Fruit fly (Drosophila melanogaster) whole organism, embryonic: ENCODE measurements around the gene CG13893.

Experiments
- Aef1 ChIP-seq: fragments of 200-800 bp; sonication (Bioruptor generic); IDR thresholded peaks from 3 replicates; pipeline ENCODE4 v1.3.6; 2022; ENCODE audit warnings: missing biosample characterization, missing genetic modification characterization
- Asciz ChIP-seq: fragments of 200-800 bp; sonication (Bioruptor generic); optimal IDR thresholded peaks from 2 replicates; lab custom pipeline; 2017; ENCODE audit warnings: missing biosample characterization, mild to moderate bottlenecking, missing genetic modification characterization, missing genetic modification reagents
- Atf6 ChIP-seq: fragments of 200-800 bp; sonication (Bioruptor generic); IDR thresholded peaks from 2 replicates; pipeline ENCODE4 v1.3.6; 2022; ENCODE audit warnings: missing biosample characterization, missing genetic modification characterization
- Bdp1 ChIP-seq: fragments of 200-800 bp; sonication (Bioruptor generic); optimal IDR thresholded peaks from 3 replicates; lab custom pipeline; 2016; ENCODE audit warnings: missing biosample characterization, missing genetic modification characterization
- CG11695 ChIP-seq: fragments of 200-800 bp; sonication (Bioruptor generic); IDR thresholded peaks from 3 replicates; pipeline ENCODE4 v1.3.6; 2022; ENCODE audit warnings: missing biosample characterization, missing genetic modification characterization
- CG12071 ChIP-seq: fragments of 200-800 bp; sonication (Bioruptor generic); optimal IDR thresholded peaks from 3 replicates; lab custom pipeline; 2018; ENCODE audit warnings: missing biosample characterization, mild to moderate bottlenecking, missing genetic modification characterization
- CG12236 ChIP-seq: fragments of 200-800 bp; sonication (Bioruptor generic); optimal IDR thresholded peaks from 2 replicates; lab custom pipeline; 2016; ENCODE audit warnings: missing biosample characterization, missing genetic modification characterization
- CG12299 ChIP-seq: fragments of 200-800 bp; sonication (Bioruptor generic); optimal IDR thresholded peaks from 2 replicates; lab custom pipeline; 2018; ENCODE audit warnings: missing biosample characterization, mild to moderate bottlenecking, missing genetic modification characterization
- CG13123 ChIP-seq: fragments of 200-800 bp; sonication (Bioruptor generic); optimal IDR thresholded peaks from 2 replicates; lab custom pipeline; 2016; ENCODE audit warnings: missing biosample characterization, missing genetic modification characterization
- CG13296 ChIP-seq: fragments of 200-800 bp; sonication (Bioruptor generic); optimal IDR thresholded peaks from 3 replicates; lab custom pipeline; 2018; ENCODE audit warnings: missing biosample characterization, mild to moderate bottlenecking, missing genetic modification characterization
- CG1603 ChIP-seq: fragments of 200-800 bp; sonication (Bioruptor generic); optimal IDR thresholded peaks from 2 replicates; lab custom pipeline; 2019; ENCODE audit warnings: missing biosample characterization, mild to moderate bottlenecking, missing genetic modification characterization, moderate library complexity
- CG17361 ChIP-seq: fragments of 200-800 bp; sonication (Bioruptor generic); IDR thresholded peaks from 3 replicates; pipeline ENCODE4 v1.3.6; 2022; ENCODE audit warnings: missing biosample characterization, missing genetic modification characterization
- CG17802 ChIP-seq: fragments of 200-800 bp; sonication (Bioruptor generic); optimal IDR thresholded peaks from 2 replicates; lab custom pipeline; 2018; ENCODE audit warnings: missing biosample characterization, mild to moderate bottlenecking, missing genetic modification characterization, moderate library complexity
- CG17912 ChIP-seq: fragments of 200-800 bp; sonication (Bioruptor generic); optimal IDR thresholded peaks from 2 replicates; lab custom pipeline; 2018; ENCODE audit warnings: missing biosample characterization, mild to moderate bottlenecking, missing genetic modification characterization
- CG2875 ChIP-seq: fragments of 200-800 bp; sonication (Bioruptor generic); optimal IDR thresholded peaks from 2 replicates; lab custom pipeline; 2017; ENCODE audit warnings: missing biosample characterization, mild to moderate bottlenecking, missing genetic modification characterization, missing genetic modification reagents
- CG31365 ChIP-seq: fragments of 200-800 bp; sonication (Bioruptor generic); optimal IDR thresholded peaks from 2 replicates; lab custom pipeline; 2018; ENCODE audit warnings: missing biosample characterization, mild to moderate bottlenecking, missing genetic modification characterization
- CG3163 ChIP-seq: fragments of 200-800 bp; sonication (Bioruptor generic); optimal IDR thresholded peaks from 3 replicates; lab custom pipeline; 2016; ENCODE audit warnings: missing biosample characterization, missing genetic modification characterization
- CG3838 ChIP-seq: fragments of 200-800 bp; sonication (Bioruptor generic); optimal IDR thresholded peaks from 3 replicates; lab custom pipeline; 2016; ENCODE audit warnings: missing biosample characterization, missing genetic modification characterization
- CG4328 ChIP-seq: fragments of 200-800 bp; sonication (Bioruptor generic); optimal IDR thresholded peaks from 3 replicates; lab custom pipeline; 2017; ENCODE audit warnings: missing biosample characterization, missing genetic modification reagents, missing genetic modification characterization
- CG43689 ChIP-seq: fragments of 200-800 bp; sonication (Bioruptor generic); IDR thresholded peaks from 2 replicates; pipeline ENCODE4 v1.3.6; 2022; ENCODE audit warnings: missing biosample characterization, missing genetic modification characterization
- CG4707 ChIP-seq: fragments of 200-800 bp; sonication (Bioruptor generic); optimal IDR thresholded peaks from 2 replicates; lab custom pipeline; 2018; ENCODE audit warnings: missing biosample characterization, mild to moderate bottlenecking, missing genetic modification characterization, moderate library complexity
- CG6254 ChIP-seq: fragments of 200-800 bp; sonication (Bioruptor generic); optimal IDR thresholded peaks from 3 replicates; lab custom pipeline; 2017; ENCODE audit warnings: mild to moderate bottlenecking, missing biosample characterization, missing genetic modification reagents, missing genetic modification characterization
- CG6272 ChIP-seq: fragments of 200-800 bp; sonication (Bioruptor generic); IDR thresholded peaks from 2 replicates; pipeline ENCODE4 v1.3.6; 2022; ENCODE audit warnings: missing biosample characterization, missing genetic modification characterization
- CG6791 ChIP-seq: fragments of 200-800 bp; sonication (Bioruptor generic); IDR thresholded peaks from 3 replicates; pipeline ENCODE4 v1.3.6; 2022; ENCODE audit warnings: missing biosample characterization, missing genetic modification characterization; ENCODE audit not compliant: partially characterized antibody
- CG8924 ChIP-seq: fragments of 200-800 bp; optimal IDR thresholded peaks from 3 replicates; lab custom pipeline; 2019; ENCODE audit warnings: missing biosample characterization, mild to moderate bottlenecking, missing genetic modification characterization, moderate library complexity
- D19A ChIP-seq: fragments of 200-800 bp; optimal IDR thresholded peaks from 3 replicates; lab custom pipeline; 2019; ENCODE audit warnings: missing biosample characterization, mild to moderate bottlenecking, missing genetic modification characterization, moderate library complexity
- Dad ChIP-seq: fragments of 200-800 bp; sonication (Bioruptor generic); optimal IDR thresholded peaks from 3 replicates; lab custom pipeline; 2016; ENCODE audit warnings: missing biosample characterization, missing genetic modification characterization
- Dek ChIP-seq: fragments of 200-800 bp; sonication (Bioruptor generic); optimal IDR thresholded peaks from 3 replicates; lab custom pipeline; 2019; ENCODE audit warnings: missing biosample characterization, mild to moderate bottlenecking, missing genetic modification characterization, moderate library complexity
- Dfd ChIP-seq, 2 experiments: fragments of >200 bp; optimal IDR thresholded peaks; 2 replicates each; lab custom pipeline; 2017; ENCODE audit warnings: missing biosample characterization in 2 of 2, missing genetic modification characterization in 2 of 2
- Drgx ChIP-seq: fragments of 200-800 bp; sonication (Bioruptor generic); IDR thresholded peaks from 2 replicates; pipeline ENCODE4 v1.3.6; 2022; ENCODE audit warnings: missing biosample characterization, missing genetic modification characterization
- HLH54F ChIP-seq: fragments of 200-800 bp; sonication (Bioruptor generic); optimal IDR thresholded peaks from 3 replicates; lab custom pipeline; 2016; ENCODE audit warnings: missing biosample characterization, missing genetic modification characterization
- Hey ChIP-seq: fragments of 200-800 bp; sonication (Bioruptor generic); optimal IDR thresholded peaks from 3 replicates; lab custom pipeline; 2018; ENCODE audit warnings: missing biosample characterization, mild to moderate bottlenecking, missing genetic modification characterization
- HmgZ ChIP-seq: fragments of 200-800 bp; sonication (Bioruptor generic); optimal IDR thresholded peaks from 2 replicates; lab custom pipeline; 2018; ENCODE audit warnings: missing biosample characterization, mild to moderate bottlenecking, missing genetic modification characterization
- Neu2 ChIP-seq: fragments of 200-800 bp; sonication (Bioruptor generic); optimal IDR thresholded peaks from 3 replicates; lab custom pipeline; 2016; ENCODE audit warnings: missing biosample characterization, missing genetic modification characterization, borderline replicate concordance
- Poxn ChIP-seq: fragments of 200-800 bp; sonication (Bioruptor generic); IDR thresholded peaks from 2 replicates; pipeline ENCODE4 v1.3.6; 2022; ENCODE audit warnings: missing biosample characterization, missing genetic modification characterization
- TFAM ChIP-seq: fragments of 200-800 bp; sonication (Bioruptor generic); optimal IDR thresholded peaks from 2 replicates; lab custom pipeline; 2017; ENCODE audit warnings: missing biosample characterization, missing genetic modification characterization, inconsistent platforms
- abd-A ChIP-seq: fragments of 200-800 bp; sonication (Bioruptor generic); optimal IDR thresholded peaks from 3 replicates; lab custom pipeline; 2019; ENCODE audit warnings: missing biosample characterization, mild to moderate bottlenecking, missing genetic modification characterization, moderate library complexity
- br ChIP-seq: fragments of >200 bp; optimal IDR thresholded peaks from 2 replicates; lab custom pipeline; 2017
- bsh ChIP-seq, 2 experiments: fragments of 200-800 bp; sonication (Bioruptor generic); optimal IDR thresholded peaks; 2 replicates each; lab custom pipeline; 2017 to 2018; ENCODE audit warnings: mild to moderate bottlenecking in 2 of 2, missing biosample characterization in 2 of 2, missing genetic modification characterization in 2 of 2, moderate library complexity in 1 of 2
- cato ChIP-seq: fragments of 200-800 bp; sonication (Bioruptor generic); optimal IDR thresholded peaks from 2 replicates; lab custom pipeline; 2016; ENCODE audit warnings: missing biosample characterization, missing genetic modification characterization, borderline replicate concordance
- ci ChIP-seq: fragments of 200-800 bp; sonication (Bioruptor generic); IDR thresholded peaks from 3 replicates; pipeline ENCODE4 v1.3.6; 2022; ENCODE audit warnings: missing biosample characterization, missing genetic modification characterization
- croc ChIP-seq: fragments of 200-800 bp; sonication (Bioruptor generic); conservative IDR thresholded peaks from 3 replicates; pipeline ENCODE4 v1.3.6; 2022; ENCODE audit warnings: missing biosample characterization, missing genetic modification characterization
- ewg ChIP-seq: fragments of 200-800 bp; sonication (Bioruptor generic); optimal IDR thresholded peaks from 3 replicates; lab custom pipeline; 2017; ENCODE audit warnings: mild to moderate bottlenecking, missing biosample characterization, missing genetic modification reagents, missing genetic modification characterization
- fd96Cb ChIP-seq: fragments of 200-800 bp; sonication (Bioruptor generic); optimal IDR thresholded peaks from 2 replicates; lab custom pipeline; 2018; ENCODE audit warnings: missing biosample characterization, mild to moderate bottlenecking, missing genetic modification characterization, moderate library complexity
- grau ChIP-seq: fragments of 200-800 bp; optimal IDR thresholded peaks from 3 replicates; lab custom pipeline; 2019; ENCODE audit warnings: missing biosample characterization, mild to moderate bottlenecking, missing genetic modification characterization, moderate library complexity
- her ChIP-seq: fragments of 200-800 bp; sonication (Bioruptor generic); optimal IDR thresholded peaks from 2 replicates; lab custom pipeline; 2016; ENCODE audit warnings: missing biosample characterization, missing genetic modification characterization
- lola ChIP-seq, 3 experiments: fragments of >200 bp in 2 of 3; fragments of 200-800 bp in 1 of 3; sonication (Bioruptor generic) in 1 of 3; optimal IDR thresholded peaks; 2 replicates each; lab custom pipeline; 2017 to 2019; ENCODE audit warnings: missing biosample characterization in 3 of 3, missing genetic modification characterization in 3 of 3, mild to moderate bottlenecking in 1 of 3, moderate library complexity in 1 of 3
- lov ChIP-seq, 2 experiments: fragments of 200-800 bp in 1 of 2; fragments of >200 bp in 1 of 2; sonication (Bioruptor generic) in 1 of 2; IDR thresholded peaks in 1 of 2; optimal IDR thresholded peaks in 1 of 2; 2 replicates in 1 of 2; 3 replicates in 1 of 2; pipeline versions ENCODE4 v1.3.6 to Lab custom; 2017 to 2022; ENCODE audit warnings: missing biosample characterization in 1 of 2, missing genetic modification characterization in 1 of 2
- ro ChIP-seq: fragments of 200-800 bp; sonication (Bioruptor generic); IDR thresholded peaks from 2 replicates; pipeline ENCODE4 v1.3.6; 2022; ENCODE audit warnings: missing biosample characterization, missing genetic modification characterization
- row ChIP-seq: fragments of 200-800 bp; sonication (Bioruptor generic); IDR thresholded peaks from 3 replicates; pipeline ENCODE4 v1.3.6; 2022; ENCODE audit warnings: missing biosample characterization, missing genetic modification characterization
- sc ChIP-seq, 3 experiments: fragments of >200 bp in 2 of 3; fragments of 200-800 bp in 1 of 3; sonication (Bioruptor generic) in 1 of 3; optimal IDR thresholded peaks; 2 replicates in 2 of 3; 3 replicates in 1 of 3; lab custom pipeline; 2017; ENCODE audit warnings: mild to moderate bottlenecking in 1 of 3, missing biosample characterization in 1 of 3, missing genetic modification characterization in 1 of 3, missing genetic modification reagents in 1 of 3

CG13893 gene

dm6 chr3L:641436-641835, 37.6 kb upstream of the CG13893 start (continued):
- TF ChIP-seq row (GFP tag; lab: Robert Waterston, UW), result no peak
- 0 out of 2 replicates have a peak, but pooled peaks have one; percentile 17 for TF ChIP-seq Atf6 (GFP tag; lab: Robert Waterston, UW)
- no peak for TF ChIP-seq grau
- no peak for TF ChIP-seq her
- no peak for TF ChIP-seq HmgZ (tag; lab: Kevin White, UChicago)
- TF ChIP-seq CG13123, result no peak
- no peak for TF ChIP-seq cato
- no peak for TF ChIP-seq CG12236
- TF ChIP-seq CG17802 (tag; lab: Kevin White, UChicago), result no peak
- no peak for TF ChIP-seq CG1603 (tag; lab: Kevin White, UChicago)
- TF ChIP-seq ci (GFP tag; lab: Robert Waterston, UW), result peak; percentile 79
- no peak for TF ChIP-seq br (lab: Kevin White, UChicago)
- no peak for TF ChIP-seq Dfd (GFP tag; optimal IDR thresholded peaks at IDR 0.05; lab: Kevin White, UChicago)
- no peak for TF ChIP-seq CG8924 (tag; lab: Kevin White, UChicago)
- no peak for TF ChIP-seq ro (GFP tag; lab: Robert Waterston, UW)
- TF ChIP-seq D19A (tag; lab: Kevin White, UChicago), result no peak
- no peak for TF ChIP-seq CG6272 (GFP tag; lab: Robert Waterston, UW)
- no peak for TF ChIP-seq CG12071
- no peak for TF ChIP-seq Dek (tag; lab: Kevin White, UChicago)
- no peak for TF ChIP-seq CG6791 (GFP tag; lab: Robert Waterston, UW)
- TF ChIP-seq Neu2 (GFP tag; lab: Kevin White, UChicago), result no peak
- no peak for TF ChIP-seq lola (GFP tag; optimal IDR thresholded peaks at IDR 0.05; lab: Kevin White, UChicago)
- no peak for TF ChIP-seq CG3163 (GFP tag; lab: Kevin White, UChicago)
- TF ChIP-seq CG3838 (GFP tag; lab: Kevin White, UChicago), result no peak
- TF ChIP-seq CG6254 (GFP tag; lab: Kevin White, UChicago), result no peak
- no peak for TF ChIP-seq Dad (GFP tag; lab: Kevin White, UChicago)
- no peak for TF ChIP-seq Hey
- TF ChIP-seq Poxn (GFP tag; lab: Robert Waterston, UW), result no peak
- no peak for TF ChIP-seq abd-A (tag; lab: Kevin White, UChicago)
- TF ChIP-seq ewg (GFP tag; lab: Kevin White, UChicago), result no peak
- no peak for TF ChIP-seq croc (GFP tag; lab: Robert Waterston, UW)
- TF ChIP-seq HLH54F (GFP tag; lab: Kevin White, UChicago), result no peak
- TF ChIP-seq fd96Cb (tag; lab: Kevin White, UChicago), result no peak
- no peak for TF ChIP-seq CG12299 (tag; lab: Kevin White, UChicago)
- no peak for TF ChIP-seq lov (optimal IDR thresholded peaks at IDR 0.05; lab: Kevin White, UChicago)
- no peak for TF ChIP-seq lov (GFP tag; IDR thresholded peaks at IDR 0.05; lab: Robert Waterston, UW)
- no peak for TF ChIP-seq TFAM (GFP tag; lab: Kevin White, UChicago)
- TF ChIP-seq CG17361 (GFP tag; lab: Robert Waterston, UW), result no peak
- TF ChIP-seq bsh (GFP tag; optimal IDR thresholded peaks at IDR 0.05; lab: Kevin White, UChicago), result no peak
- TF ChIP-seq CG43689 (GFP tag; lab: Robert Waterston, UW), result no peak
- no peak for TF ChIP-seq CG17912
- TF ChIP-seq Drgx (GFP tag; lab: Robert Waterston, UW), result no peak
- TF ChIP-seq CG31365 (tag; lab: Kevin White, UChicago), result no peak
- no peak for TF ChIP-seq CG2875 (GFP tag; lab: Kevin White, UChicago)
- TF ChIP-seq CG4328 (GFP tag; lab: Kevin White, UChicago), result no peak
- TF ChIP-seq CG11695, result no peak
- TF ChIP-seq Aef1 (GFP tag; lab: Robert Waterston, UW), result no peak
- TF ChIP-seq CG13296, result no peak
- TF ChIP-seq CG4707, result no peak
- TF ChIP-seq Bdp1 (GFP tag; lab: Kevin White, UChicago), result no peak
- TF ChIP-seq Asciz (GFP tag; lab: Kevin White, UChicago), result no peak
- no peak for TF ChIP-seq sc (optimal IDR thresholded peaks at IDR 0.05; lab: Kevin White, UChicago)
- TF ChIP-seq sc (GFP tag; optimal IDR thresholded peaks at IDR 0.05; lab: Kevin White, UChicago), result no peak
